Worm (Caenorhabditis elegans) whole organism, young adult: Measurements from ENCODE around the gene F53B1.9.

Experiments used
- F57A8.1 ChIP-seq: fragments of 200-800 bp; sonication (Bioruptor generic); optimal IDR thresholded peaks from 2 replicates; lab custom pipeline; 2018; ENCODE audit warnings: mild to moderate bottlenecking, missing genetic modification characterization, moderate library complexity, missing compliant biosample characterization
- Y53F4B.3 ChIP-seq: fragments of 200-800 bp; sonication (Bioruptor generic); IDR thresholded peaks from 2 replicates; pipeline ENCODE4 v1.3.6; 2022; ENCODE audit warnings: missing genetic modification reagents, missing genetic modification characterization, missing compliant biosample characterization
- ceh-79 ChIP-seq: sonication (generic microtip); optimal IDR thresholded peaks from 2 replicates; lab custom pipeline; 2017; ENCODE audit warnings: mild to moderate bottlenecking, missing genetic modification characterization, missing compliant biosample characterization
- dpl-1 ChIP-seq: fragments of 150-350 bp; optimal IDR thresholded peaks from 2 replicates; lab custom pipeline; 2014; ENCODE audit warnings: missing biosample characterization, missing genetic modification reagents, missing genetic modification characterization
- egrh-3 ChIP-seq: fragments of 200-800 bp; sonication (Bioruptor generic); IDR thresholded peaks from 2 replicates; pipeline ENCODE4 v1.3.6; 2022; ENCODE audit warnings: missing genetic modification reagents, missing genetic modification characterization, missing compliant biosample characterization
- hmg-20 ChIP-seq: fragments of 200-800 bp; sonication (Bioruptor generic); IDR thresholded peaks from 2 replicates; pipeline ENCODE4 v1.3.6; 2022; ENCODE audit warnings: missing genetic modification reagents, missing genetic modification characterization, missing compliant biosample characterization
- lag-1 ChIP-seq: fragments of 200-800 bp; sonication (Bioruptor generic); IDR thresholded peaks from 2 replicates; pipeline ENCODE4 v1.3.6; 2022; ENCODE audit warnings: missing genetic modification reagents, missing genetic modification characterization, missing compliant biosample characterization
- ztf-3 ChIP-seq: fragments of 200-800 bp; sonication (Bioruptor generic); optimal IDR thresholded peaks from 2 replicates; lab custom pipeline; 2018; ENCODE audit warnings: mild to moderate bottlenecking, missing genetic modification characterization, missing compliant biosample characterization

- TF ChIP-seq F57A8.1 (GFP tag; lab: Kevin White, UChicago), result no peak
- TF ChIP-seq hmg-20, result no peak
- no peak for TF ChIP-seq lag-1 (GFP tag; lab: Robert Waterston, UW)
- no peak for TF ChIP-seq dpl-1 (GFP tag; lab: Kevin White, UChicago)
- TF ChIP-seq ztf-3 (GFP tag; lab: Kevin White, UChicago), result no peak
- TF ChIP-seq Y53F4B.3, result no peak
- no peak for TF ChIP-seq egrh-3
- no peak for TF ChIP-seq ceh-79 (tag; lab: Kevin White, UChicago)
These were observed 38.5 kb downstream of the F53B1.9 start, which contains the start of gene col-164 for ce11 chrX:2093169-2093568.
